Fruit fly (Drosophila melanogaster): ENCODE results near the gene mid.

DNA sequence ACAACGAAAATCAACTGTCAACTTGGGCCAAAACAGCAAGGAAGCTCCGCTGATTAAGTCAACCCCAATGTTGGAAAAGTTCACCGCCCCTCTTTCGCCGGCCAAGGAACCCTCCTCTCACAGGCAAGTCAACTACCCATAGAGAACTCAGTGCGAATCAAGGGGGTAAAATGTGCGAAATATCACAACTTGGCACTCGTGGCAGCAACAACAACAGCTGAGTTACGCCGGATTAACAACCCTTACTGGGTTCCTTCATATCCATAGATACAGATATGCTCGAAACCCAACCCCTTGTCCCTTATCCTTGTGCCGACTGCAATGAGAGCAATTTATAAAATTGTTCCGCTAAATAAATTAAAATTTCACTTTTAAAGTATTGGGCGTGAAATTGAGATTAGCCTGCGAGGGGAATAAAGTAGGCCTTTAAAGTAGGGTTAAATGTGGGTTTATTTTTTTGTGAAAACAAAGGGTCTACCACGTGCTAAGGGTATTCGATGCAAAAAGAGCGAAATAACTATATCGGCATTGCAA, 27.7 kb downstream of the mid start:
- TF ChIP-seq CG11902 (GFP tag; optimal IDR thresholded peaks at IDR 0.05) (no peak), ss (GFP tag; optimal IDR thresholded peaks at IDR 0.05) (no peak), Gug (GFP tag; IDR thresholded peaks at IDR 0.05) (no peak), CG10669 (GFP tag; optimal IDR thresholded peaks at IDR 0.05) (no peak), Met (GFP tag; optimal IDR thresholded peaks at IDR 0.05) (no peak), CG8632 (GFP tag; optimal IDR thresholded peaks at IDR 0.05) (no peak), Hr39 (GFP tag; optimal IDR thresholded peaks at IDR 0.05) (no peak)

All from whole organism, prepupa.